Worm (Caenorhabditis elegans): ENCODE data around the gene T01D3.6.

DNA sequence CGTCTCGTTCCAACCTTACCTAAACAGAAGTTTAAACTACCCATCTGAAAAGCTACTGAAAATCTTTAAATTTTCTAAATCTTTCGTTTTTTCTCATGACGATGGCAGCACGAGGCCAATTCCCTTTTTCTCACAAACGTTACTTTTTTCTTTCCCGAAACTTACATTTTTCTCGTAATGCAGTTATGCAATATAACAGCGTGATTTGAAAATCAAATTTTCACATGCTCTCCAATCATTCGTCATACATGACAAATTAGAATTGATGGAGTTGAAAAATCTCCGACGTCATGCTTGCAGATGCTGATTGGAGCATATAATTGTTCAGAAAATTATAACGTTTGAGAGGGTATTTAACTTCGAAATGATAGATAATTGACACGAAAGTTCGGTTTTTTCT lies 47.1 kb downstream of the T01D3.6 start:
- TF ChIP-seq nhr-76 (tag; optimal IDR thresholded peaks at IDR 0.05) (no peak), lin-39 (tag; optimal IDR thresholded peaks at IDR 0.05) (no peak), snpc-4 (tag; optimal IDR thresholded peaks at IDR 0.05) (no peak), ceh-9 (tag; optimal IDR thresholded peaks at IDR 0.05) (no peak)
